Worm (Caenorhabditis elegans) whole organism, L1 larva: ENCODE results near the gene cpg-9.

Source experiments
- aly-2 ChIP-seq: fragments of 150-350 bp; optimal IDR thresholded peaks from 2 replicates; lab custom pipeline; 2014; ENCODE audit warnings: missing biosample characterization, missing genetic modification characterization
- ceh-63 ChIP-seq: fragments of 200-800 bp; sonication (Bioruptor generic); optimal IDR thresholded peaks from 2 replicates; lab custom pipeline; 2018; ENCODE audit warnings: mild to moderate bottlenecking, missing genetic modification characterization, missing compliant biosample characterization
- elt-2 ChIP-seq: sonication (generic microtip); optimal IDR thresholded peaks from 2 replicates; lab custom pipeline; 2016; ENCODE audit warnings: missing genetic modification characterization, mild to moderate bottlenecking, inconsistent platforms, missing compliant biosample characterization, missing genetic modification reagents
- elt-3 ChIP-seq, 6 experiments: fragments of 150-350 bp in 1 of 6; sonication (generic microtip); optimal IDR thresholded peaks; 2 replicates each; lab custom pipeline; 2017 to 2018; ENCODE audit warnings: missing biosample characterization in 6 of 6, missing genetic modification characterization in 6 of 6, inconsistent platforms in 1 of 6
- lin-15B ChIP-seq: fragments of 150-350 bp; sonication (generic microtip); optimal IDR thresholded peaks from 3 replicates; lab custom pipeline; 2014; ENCODE audit warnings: missing biosample characterization, missing genetic modification characterization
- nhr-12 ChIP-seq: sonication (generic microtip); optimal IDR thresholded peaks from 2 replicates; lab custom pipeline; 2017; ENCODE audit warnings: missing biosample characterization, missing genetic modification characterization
- pqm-1 ChIP-seq: sonication (generic microtip); optimal IDR thresholded peaks from 3 replicates; lab custom pipeline; 2017; ENCODE audit warnings: missing biosample characterization, missing genetic modification characterization
- unc-130 ChIP-seq: fragments of 150-350 bp; optimal IDR thresholded peaks from 2 replicates; lab custom pipeline; 2017; ENCODE audit warnings: missing biosample characterization, missing genetic modification characterization, inconsistent platforms

- TF ChIP-seq ceh-63 (GFP tag; lab: Kevin White, UChicago) (no peak), elt-2 (no peak), unc-130 (tag; lab: Kevin White, UChicago) (peak; percentile 72), aly-2 (tag; lab: Kevin White, UChicago) (no peak), pqm-1 (tag; lab: Kevin White, UChicago) (no peak), nhr-12 (tag; lab: Kevin White, UChicago) (no peak), lin-15B (no peak), elt-3 (tag; optimal IDR thresholded peaks at IDR 0.05; lab: Kevin White, UChicago) (no peak)
Observed at ce11 chrIV:3025874-3026609, 44.0 kb downstream of the cpg-9 start.
